Fruit fly (Drosophila melanogaster): ENCODE data around the gene Cyp4s3.

Gene Cyp4s3

DNA sequence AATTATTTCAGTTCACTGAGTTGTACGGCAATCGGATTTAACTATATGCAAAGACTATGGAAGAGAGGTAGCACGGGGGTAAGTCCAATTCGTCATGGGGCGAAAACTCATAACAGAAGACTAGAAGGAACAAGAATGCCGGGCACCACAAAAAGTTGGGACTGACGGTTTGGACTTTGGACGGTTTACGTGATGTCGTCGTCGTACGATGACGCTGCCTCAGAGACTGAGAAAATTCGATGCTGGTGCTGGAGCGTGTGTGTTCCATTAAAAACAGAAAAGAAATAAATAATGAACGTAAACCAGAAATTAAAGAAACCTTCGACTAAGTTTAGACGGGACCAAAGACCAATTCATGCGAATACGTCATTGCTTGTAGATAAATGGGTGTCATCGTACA lies 36.4 kb downstream of the Cyp4s3 start (continued):
- peak; percentile 13 for TF ChIP-seq Lpt (GFP tag; optimal IDR thresholded peaks at IDR 0.05)
- peak; percentile 21 for TF ChIP-seq net (GFP tag; optimal IDR thresholded peaks at IDR 0.05)
- peak; percentile 13 for TF ChIP-seq CG10669 (GFP tag; optimal IDR thresholded peaks at IDR 0.05)
- no peak for TF ChIP-seq acj6 (GFP tag; optimal IDR thresholded peaks at IDR 0.05)

DNA sequence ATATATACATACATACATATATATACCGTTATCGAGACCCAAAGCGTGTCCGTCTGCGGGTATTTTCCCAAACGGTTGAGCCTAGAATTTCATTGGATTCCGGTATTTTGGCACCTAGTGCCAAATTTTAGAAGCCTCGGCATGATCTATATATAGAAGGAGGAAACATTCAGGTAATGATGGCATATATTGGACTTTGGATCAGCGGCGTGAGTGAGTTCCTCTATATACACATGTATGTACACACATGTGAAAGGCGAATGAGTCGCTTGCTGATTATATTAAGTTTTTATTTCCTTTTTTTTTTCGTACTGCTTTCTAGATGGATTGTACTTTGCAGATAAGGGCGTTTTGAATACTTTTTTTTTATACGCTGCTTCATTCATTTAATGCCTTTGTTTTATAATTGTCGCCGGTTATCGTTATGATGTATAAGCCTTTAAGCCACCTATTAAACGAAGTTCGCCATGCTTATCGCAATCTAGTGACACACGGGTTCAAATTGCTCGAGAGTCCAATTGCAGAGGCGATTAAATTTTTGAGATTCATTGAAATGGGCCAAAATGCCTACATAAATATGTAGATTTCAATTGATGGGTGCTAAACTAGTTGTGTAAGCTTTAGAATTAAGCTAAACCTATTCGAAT lies 37.1 kb downstream of the Cyp4s3 start:
- TF ChIP-seq CG8119 (GFP tag; IDR thresholded peaks at IDR 0.05) (peak; percentile 37; the same call in 1 of the 3 replicates), CG15336 (GFP tag; IDR thresholded peaks at IDR 0.05) (no peak), CG8319 (GFP tag; optimal IDR thresholded peaks at IDR 0.05) (peak; percentile 21), fd85E (GFP tag; optimal IDR thresholded peaks at IDR 0.05) (no peak), CG3032 (tag; optimal IDR thresholded peaks at IDR 0.05) (no peak), Hr4 (GFP tag; optimal IDR thresholded peaks at IDR 0.05) (no peak), fkh (GFP tag; optimal IDR thresholded peaks at IDR 0.05) (no peak), OdsH (GFP tag; optimal IDR thresholded peaks at IDR 0.05) (no peak), CG8632 (GFP tag; optimal IDR thresholded peaks at IDR 0.05) (no peak), CG11762 (GFP tag; optimal IDR thresholded peaks at IDR 0.05; ENCODE audit: insufficient read depth) (no peak), Sox15 (GFP tag; optimal IDR thresholded peaks at IDR 0.05) (no peak), CG6808 (GFP tag; optimal IDR thresholded peaks at IDR 0.05) (peak; percentile 46), Eip93F (GFP tag; optimal IDR thresholded peaks at IDR 0.05) (peak; percentile 62), esn (GFP tag; optimal IDR thresholded peaks at IDR 0.05) (no peak), fd59A (GFP tag; optimal IDR thresholded peaks at IDR 0.05) (no peak), CG6163 (GFP tag; IDR thresholded peaks at IDR 0.05) (peak; percentile 48; the same call in 2 of the 3 replicates), Eip78C (GFP tag) (peak; percentile 54), CG6854 (GFP tag; optimal IDR thresholded peaks at IDR 0.05) (no peak), CG11294 (GFP tag; IDR thresholded peaks at IDR 0.05) (no peak), CG6276 (GFP tag; optimal IDR thresholded peaks at IDR 0.05) (peak; percentile 75), Hr39 (GFP tag; optimal IDR thresholded peaks at IDR 0.05) (no peak), svp (GFP tag) (peak; percentile 82), CG11902 (GFP tag; optimal IDR thresholded peaks at IDR 0.05) (no peak), Blimp-1 (GFP tag; optimal IDR thresholded peaks at IDR 0.05) (no peak), Smox (GFP tag; optimal IDR thresholded peaks at IDR 0.05) (no peak), spab (GFP tag; optimal IDR thresholded peaks at IDR 0.05) (peak; percentile 32), CG1621 (tag; optimal IDR thresholded peaks at IDR 0.05) (no peak), Met (GFP tag; optimal IDR thresholded peaks at IDR 0.05) (no peak), Sox14 (GFP tag; optimal IDR thresholded peaks at IDR 0.05) (no peak), cyc (GFP tag; optimal IDR thresholded peaks at IDR 0.05) (no peak), ss (GFP tag; optimal IDR thresholded peaks at IDR 0.05) (peak; percentile 49 to 87), CG9139 (GFP tag; optimal IDR thresholded peaks at IDR 0.05) (peak; percentile 59), achi (GFP tag; optimal IDR thresholded peaks at IDR 0.05) (no peak), acj6 (GFP tag; optimal IDR thresholded peaks at IDR 0.05) (no peak), topi (GFP tag; optimal IDR thresholded peaks at IDR 0.05) (no peak), Lpt (GFP tag; optimal IDR thresholded peaks at IDR 0.05) (peak; percentile 5), CG10631 (GFP tag; optimal IDR thresholded peaks at IDR 0.05) (no peak), Sox102F (GFP tag; optimal IDR thresholded peaks at IDR 0.05) (no peak), dsx (GFP tag; optimal IDR thresholded peaks at IDR 0.05; ENCODE audit: poor library complexity, severe bottlenecking) (no peak), lz (GFP tag; optimal IDR thresholded peaks at IDR 0.05) (no peak), CG3919 (GFP tag; optimal IDR thresholded peaks at IDR 0.05) (peak; percentile 10), Ets21C (GFP tag; optimal IDR thresholded peaks at IDR 0.05) (no peak), CG32006 (GFP tag; optimal IDR thresholded peaks at IDR 0.05) (peak; percentile 13), Hr38 (GFP tag; optimal IDR thresholded peaks at IDR 0.05) (no peak), vri (GFP tag; optimal IDR thresholded peaks at IDR 0.05) (peak; percentile 86), CG10669 (GFP tag; optimal IDR thresholded peaks at IDR 0.05) (peak; percentile 9), CG31627 (GFP tag; optimal IDR thresholded peaks at IDR 0.05) (no peak), Gug (GFP tag; IDR thresholded peaks at IDR 0.05) (no peak)
